Fruit fly (Drosophila melanogaster) whole organism, embryonic: ENCODE data around the gene CG7550.

ENCODE experiments used
- Ada2b ChIP-seq: fragments of 200-800 bp; sonication (Bioruptor generic); IDR thresholded peaks from 2 replicates; pipeline ENCODE4 v1.3.6; 2022; ENCODE audit warnings: missing biosample characterization, missing genetic modification characterization
- BEAF-32 ChIP-seq: fragments of 200-800 bp; sonication (Bioruptor generic); optimal IDR thresholded peaks from 3 replicates; lab custom pipeline; 2017; ENCODE audit warnings: missing biosample characterization, missing genetic modification characterization, mild to moderate bottlenecking, moderate library complexity, missing genetic modification reagents
- Blimp-1 ChIP-seq: fragments of 200-800 bp; sonication (Bioruptor generic); optimal IDR thresholded peaks from 3 replicates; lab custom pipeline; 2018; ENCODE audit warnings: missing biosample characterization, missing genetic modification characterization, mild to moderate bottlenecking, moderate library complexity, missing genetic modification reagents
- CG10979 ChIP-seq: fragments of 200-800 bp; sonication (Bioruptor generic); optimal IDR thresholded peaks from 2 replicates; lab custom pipeline; 2018; ENCODE audit warnings: missing biosample characterization, mild to moderate bottlenecking, missing genetic modification characterization, moderate library complexity
- CG11560 ChIP-seq: fragments of 200-800 bp; sonication (Bioruptor generic); IDR thresholded peaks from 3 replicates; pipeline ENCODE4 v1.3.6; 2022; ENCODE audit warnings: missing biosample characterization, missing genetic modification characterization
- CG12104 ChIP-seq: fragments of 200-800 bp; sonication (Bioruptor generic); optimal IDR thresholded peaks from 3 replicates; lab custom pipeline; 2016; ENCODE audit warnings: missing biosample characterization, missing genetic modification characterization
- CG12236 ChIP-seq: fragments of 200-800 bp; sonication (Bioruptor generic); optimal IDR thresholded peaks from 2 replicates; lab custom pipeline; 2016; ENCODE audit warnings: missing biosample characterization, missing genetic modification characterization
- CG14710 ChIP-seq: fragments of 200-800 bp; sonication (Bioruptor generic); optimal IDR thresholded peaks from 3 replicates; lab custom pipeline; 2019; ENCODE audit warnings: missing biosample characterization, mild to moderate bottlenecking, missing genetic modification characterization, moderate library complexity
- CG16813 ChIP-seq: fragments of 200-800 bp; sonication (Bioruptor generic); IDR thresholded peaks from 3 replicates; pipeline ENCODE4 v1.3.6; 2022; ENCODE audit warnings: missing biosample characterization, missing genetic modification characterization; ENCODE audit not compliant: partially characterized antibody
- CG17359 ChIP-seq: fragments of 200-800 bp; sonication (Bioruptor generic); optimal IDR thresholded peaks from 3 replicates; lab custom pipeline; 2018; ENCODE audit warnings: missing biosample characterization, mild to moderate bottlenecking, missing genetic modification characterization, moderate library complexity
- CG2116 ChIP-seq: fragments of 200-800 bp; sonication (Bioruptor generic); optimal IDR thresholded peaks from 3 replicates; lab custom pipeline; 2018; ENCODE audit warnings: missing biosample characterization, mild to moderate bottlenecking, missing genetic modification characterization
- CG31388 ChIP-seq: fragments of 200-800 bp; sonication (Bioruptor generic); optimal IDR thresholded peaks from 2 replicates; lab custom pipeline; 2016; ENCODE audit warnings: missing biosample characterization, missing genetic modification characterization
- CG42726 ChIP-seq: fragments of 200-800 bp; sonication (Bioruptor generic); IDR thresholded peaks from 2 replicates; pipeline ENCODE4 v1.3.6; 2022; ENCODE audit warnings: missing biosample characterization, missing genetic modification characterization; ENCODE audit not compliant: partially characterized antibody
- CG6854 ChIP-seq: fragments of 200-800 bp; sonication (Bioruptor generic); optimal IDR thresholded peaks from 3 replicates; lab custom pipeline; 2017; ENCODE audit warnings: missing biosample characterization, mild to moderate bottlenecking, missing genetic modification characterization
- CG7928 ChIP-seq: fragments of 200-800 bp; sonication (Bioruptor generic); optimal IDR thresholded peaks from 2 replicates; lab custom pipeline; 2017; ENCODE audit warnings: missing biosample characterization, mild to moderate bottlenecking, missing genetic modification characterization
- CG8290 ChIP-seq, 3 experiments: fragments of 200-800 bp; sonication (Bioruptor generic); optimal IDR thresholded peaks; 2 replicates each; lab custom pipeline; 2016 to 2019; ENCODE audit warnings: missing biosample characterization in 3 of 3, missing genetic modification characterization in 3 of 3, mild to moderate bottlenecking in 2 of 3, moderate library complexity in 1 of 3
- Deaf1 ChIP-seq: fragments of 200-800 bp; optimal IDR thresholded peaks from 3 replicates; lab custom pipeline; 2019; ENCODE audit warnings: missing biosample characterization, mild to moderate bottlenecking, missing genetic modification characterization, moderate library complexity
- Dp ChIP-seq: fragments of 200-800 bp; sonication (Bioruptor generic); optimal IDR thresholded peaks from 2 replicates; lab custom pipeline; 2018; ENCODE audit warnings: missing biosample characterization, mild to moderate bottlenecking, missing genetic modification characterization, moderate library complexity
- Dref ChIP-seq: fragments of 200-800 bp; sonication (Bioruptor generic); IDR thresholded peaks from 2 replicates; pipeline ENCODE4 v1.3.6; 2022; ENCODE audit warnings: missing biosample characterization, missing genetic modification characterization
- Ets65A ChIP-seq: fragments of 200-800 bp; sonication (Bioruptor generic); peaks from one replicate; lab custom pipeline; 2016; ENCODE audit warnings: missing biosample characterization, missing genetic modification characterization
- Ets97D ChIP-seq: fragments of 200-800 bp; sonication (Bioruptor generic); optimal IDR thresholded peaks from 3 replicates; lab custom pipeline; 2016; ENCODE audit warnings: missing biosample characterization, missing genetic modification characterization
- Fer1 ChIP-seq: fragments of 200-800 bp; sonication (Bioruptor generic); optimal IDR thresholded peaks from 2 replicates; lab custom pipeline; 2017; ENCODE audit warnings: missing biosample characterization, mild to moderate bottlenecking, missing genetic modification characterization
- Fer2 ChIP-seq: fragments of 200-800 bp; sonication (Bioruptor generic); optimal IDR thresholded peaks from 2 replicates; lab custom pipeline; 2018; ENCODE audit warnings: missing biosample characterization, mild to moderate bottlenecking, missing genetic modification characterization, moderate library complexity
- HHEX ChIP-seq: fragments of 200-800 bp; sonication (Bioruptor generic); optimal IDR thresholded peaks from 3 replicates; lab custom pipeline; 2017; ENCODE audit warnings: missing biosample characterization, mild to moderate bottlenecking, missing genetic modification characterization, missing genetic modification reagents
- HLH54F ChIP-seq: fragments of 200-800 bp; sonication (Bioruptor generic); optimal IDR thresholded peaks from 3 replicates; lab custom pipeline; 2016; ENCODE audit warnings: missing biosample characterization, missing genetic modification characterization
- Hsf ChIP-seq: fragments of 200-800 bp; sonication (Bioruptor generic); optimal IDR thresholded peaks from 3 replicates; lab custom pipeline; 2016; ENCODE audit warnings: missing biosample characterization, missing genetic modification characterization
- Jarid2 ChIP-seq: fragments of 200-800 bp; sonication (Bioruptor generic); optimal IDR thresholded peaks from 3 replicates; lab custom pipeline; 2017; ENCODE audit warnings: mild to moderate bottlenecking, missing biosample characterization, missing genetic modification reagents, missing genetic modification characterization
- Kr ChIP-seq: fragments of 200-800 bp; sonication (Bioruptor generic); optimal IDR thresholded peaks from 2 replicates; lab custom pipeline; 2017; ENCODE audit warnings: missing biosample characterization, mild to moderate bottlenecking, missing genetic modification characterization
- Lpt ChIP-seq: fragments of >200 bp; optimal IDR thresholded peaks from 2 replicates; lab custom pipeline; 2018; ENCODE audit warnings: missing biosample characterization, missing genetic modification characterization
- NFAT ChIP-seq: fragments of 200-800 bp; sonication (Bioruptor generic); IDR thresholded peaks from 2 replicates; pipeline ENCODE4 v1.3.6; 2022; ENCODE audit warnings: missing biosample characterization, missing genetic modification characterization
- Nf-YC ChIP-seq: fragments of 200-800 bp; optimal IDR thresholded peaks from 3 replicates; lab custom pipeline; 2019; ENCODE audit warnings: missing biosample characterization, mild to moderate bottlenecking, missing genetic modification characterization, moderate library complexity
- Oli ChIP-seq: fragments of 200-800 bp; sonication (Bioruptor generic); optimal IDR thresholded peaks from 2 replicates; lab custom pipeline; 2018; ENCODE audit warnings: missing biosample characterization, mild to moderate bottlenecking, missing genetic modification characterization, moderate library complexity
- Rfx ChIP-seq: fragments of 200-800 bp; sonication (Bioruptor generic); IDR thresholded peaks from 2 replicates; pipeline ENCODE4 v1.3.6; 2022; ENCODE audit warnings: missing biosample characterization, missing genetic modification characterization
- Scr ChIP-seq: fragments of 200-800 bp; sonication (Bioruptor generic); IDR thresholded peaks from 2 replicates; pipeline ENCODE4 v1.3.6; 2022; ENCODE audit warnings: missing biosample characterization, missing genetic modification characterization; ENCODE audit not compliant: partially characterized antibody
- Side ChIP-seq: fragments of 200-800 bp; sonication (Bioruptor generic); optimal IDR thresholded peaks from 2 replicates; lab custom pipeline; 2016; ENCODE audit warnings: missing biosample characterization, missing genetic modification characterization
- Taf1 ChIP-seq: fragments of 200-800 bp; sonication (Bioruptor generic); IDR thresholded peaks from 2 replicates; pipeline ENCODE4 v1.3.6; 2022; ENCODE audit warnings: missing biosample characterization, missing genetic modification characterization
- abd-A ChIP-seq: fragments of 200-800 bp; sonication (Bioruptor generic); optimal IDR thresholded peaks from 3 replicates; lab custom pipeline; 2019; ENCODE audit warnings: missing biosample characterization, mild to moderate bottlenecking, missing genetic modification characterization, moderate library complexity
- ara ChIP-seq: fragments of 200-800 bp; sonication (Bioruptor generic); IDR thresholded peaks from 2 replicates; pipeline ENCODE4 v1.3.6; 2022; ENCODE audit warnings: missing biosample characterization, missing genetic modification characterization
- cas ChIP-seq: fragments of 200-800 bp; sonication (Bioruptor generic); IDR thresholded peaks from 2 replicates; pipeline ENCODE4 v1.3.6; 2022; ENCODE audit warnings: missing biosample characterization, missing genetic modification characterization
- fd3F ChIP-seq: fragments of 200-800 bp; sonication (Bioruptor generic); optimal IDR thresholded peaks from 2 replicates; lab custom pipeline; 2018; ENCODE audit warnings: missing biosample characterization, mild to moderate bottlenecking, missing genetic modification characterization, moderate library complexity
- fd64A ChIP-seq: fragments of 200-800 bp; sonication (Bioruptor generic); optimal IDR thresholded peaks from 3 replicates; lab custom pipeline; 2018; ENCODE audit warnings: missing biosample characterization, mild to moderate bottlenecking, missing genetic modification characterization
- fu2 ChIP-seq: fragments of 200-800 bp; sonication (Bioruptor generic); optimal IDR thresholded peaks from 2 replicates; lab custom pipeline; 2016; ENCODE audit warnings: missing biosample characterization, missing genetic modification characterization
- gfzf ChIP-seq: fragments of 200-800 bp; sonication (Bioruptor generic); optimal IDR thresholded peaks from 2 replicates; lab custom pipeline; 2016; ENCODE audit warnings: missing biosample characterization, mild to moderate bottlenecking, missing genetic modification characterization, moderate library complexity
- luna ChIP-seq: fragments of 200-800 bp; sonication (Bioruptor generic); optimal IDR thresholded peaks from 2 replicates; lab custom pipeline; 2016; ENCODE audit warnings: missing biosample characterization, missing genetic modification characterization
- nau ChIP-seq: fragments of 200-800 bp; sonication (Bioruptor generic); optimal IDR thresholded peaks from 3 replicates; lab custom pipeline; 2017; ENCODE audit warnings: missing biosample characterization, mild to moderate bottlenecking, missing genetic modification characterization, missing genetic modification reagents
- nerfin-2 ChIP-seq: fragments of 200-800 bp; sonication (Bioruptor generic); IDR thresholded peaks from 2 replicates; pipeline ENCODE4 v1.3.6; 2022; ENCODE audit warnings: missing biosample characterization, missing genetic modification characterization; ENCODE audit not compliant: partially characterized antibody
- org-1 ChIP-seq: fragments of 200-800 bp; sonication (Bioruptor generic); optimal IDR thresholded peaks from 2 replicates; lab custom pipeline; 2017; ENCODE audit warnings: missing biosample characterization, missing genetic modification characterization
- pros ChIP-seq: fragments of 200-800 bp; sonication (Bioruptor generic); optimal IDR thresholded peaks from 3 replicates; lab custom pipeline; 2019; ENCODE audit warnings: missing biosample characterization, mild to moderate bottlenecking, missing genetic modification characterization, moderate library complexity
- slbo ChIP-seq: fragments of 200-800 bp; sonication (Bioruptor generic); IDR thresholded peaks from 2 replicates; pipeline ENCODE4 v1.3.6; 2022; ENCODE audit warnings: missing biosample characterization, missing genetic modification characterization
- stwl ChIP-seq: fragments of 200-800 bp; sonication (Bioruptor generic); optimal IDR thresholded peaks from 3 replicates; lab custom pipeline; 2018; ENCODE audit warnings: missing biosample characterization, mild to moderate bottlenecking, missing genetic modification characterization, moderate library complexity
- wor ChIP-seq: fragments of 200-800 bp; sonication (Bioruptor generic); IDR thresholded peaks from 2 replicates; pipeline ENCODE4 v1.3.6; 2022; ENCODE audit warnings: missing biosample characterization, missing genetic modification characterization

The CG7550 gene

dm6 chr3L:8110171-8110570 is 14.2 kb downstream of the CG7550 start, which contains the start of gene Nulp1 (continued):
- TF ChIP-seq fd3F (no peak), CG6854 (GFP tag; lab: Kevin White, UChicago) (no peak), CG12104 (GFP tag; lab: Kevin White, UChicago) (no peak), Kr (no peak), Jarid2 (GFP tag; lab: Kevin White, UChicago) (no peak), nau (GFP tag; lab: Kevin White, UChicago) (no peak), slbo (GFP tag; lab: Robert Waterston, UW) (peak; percentile 74), Dref (GFP tag; lab: Robert Waterston, UW) (peak; percentile 42), Rfx (GFP tag; lab: Robert Waterston, UW) (peak; percentile 69), Deaf1 (no peak), HLH54F (peak; percentile 55), luna (GFP tag; lab: Kevin White, UChicago) (no peak), fu2 (GFP tag; lab: Kevin White, UChicago) (peak; percentile 30), Ada2b (GFP tag; lab: Robert Waterston, UW) (no peak), pros (GFP tag; lab: Kevin White, UChicago) (no peak), NFAT (peak; percentile 65; the same call in 1 of the 2 replicates), Hsf (peak; percentile 4), CG42726 (GFP tag; lab: Robert Waterston, UW) (no peak), Fer1 (GFP tag; lab: Kevin White, UChicago) (peak; percentile 49), Taf1 (no peak), Side (GFP tag; lab: Kevin White, UChicago) (peak; percentile 26), Oli (tag; lab: Kevin White, UChicago) (no peak), Nf-YC (tag; lab: Kevin White, UChicago) (no peak), gfzf (GFP tag; lab: Kevin White, UChicago) (peak; percentile 18), ara (GFP tag; lab: Robert Waterston, UW) (no peak), CG17359 (tag; lab: Kevin White, UChicago) (peak; percentile 64), cas (GFP tag; lab: Robert Waterston, UW) (no peak), nerfin-2 (GFP tag; lab: Robert Waterston, UW) (no peak), CG31388 (GFP tag; lab: Kevin White, UChicago) (no peak), CG16813 (GFP tag; lab: Robert Waterston, UW) (peak; percentile 12; the same call in 1 of the 3 replicates), Scr (GFP tag; lab: Robert Waterston, UW) (peak; percentile 28), fd64A (GFP tag; lab: Kevin White, UChicago) (no peak), Fer2 (no peak), CG12236 (GFP tag; lab: Kevin White, UChicago) (no peak), CG10979 (tag; lab: Kevin White, UChicago) (no peak), BEAF-32 (peak; percentile 24), Ets65A (GFP tag; lab: Kevin White, UChicago) (peak; percentile 94), HHEX (no peak), Lpt (no peak), CG11560 (tag; lab: Robert Waterston, UW) (no peak)

- TF ChIP-seq Blimp-1 (GFP tag; lab: Kevin White, UChicago), result peak; percentile 57
- peak; percentile 99 for TF ChIP-seq CG14710 (tag; lab: Kevin White, UChicago)
- peak; percentile 46 for TF ChIP-seq CG7928 (GFP tag; lab: Kevin White, UChicago)
- TF ChIP-seq org-1, result no peak
- no peak for TF ChIP-seq abd-A (tag; lab: Kevin White, UChicago)
- peak; percentile 28 for TF ChIP-seq Ets97D
- peak; percentile 11 for TF ChIP-seq Dp (GFP tag; lab: Kevin White, UChicago)
- peak; percentile 89 for TF ChIP-seq stwl (tag; lab: Kevin White, UChicago)
- TF ChIP-seq CG8290 (GFP tag; optimal IDR thresholded peaks at IDR 0.05; lab: Kevin White, UChicago), result peak; percentile 57
- TF ChIP-seq CG8290 (tag; optimal IDR thresholded peaks at IDR 0.05; lab: Kevin White, UChicago), result no peak
- peak; percentile 23 for TF ChIP-seq CG2116 (GFP tag; lab: Kevin White, UChicago)
- TF ChIP-seq wor (GFP tag; lab: Robert Waterston, UW), result no peak
These were observed 15.4 kb downstream of the CG7550 start, which contains the start of gene fan for dm6 chr3L:8108886-8109285. TSS of gene fan (plus strand) at chr3L:8109132.
